Worm (Caenorhabditis elegans): ENCODE data around the gene moc-5.

moc-5 gene

DNA sequence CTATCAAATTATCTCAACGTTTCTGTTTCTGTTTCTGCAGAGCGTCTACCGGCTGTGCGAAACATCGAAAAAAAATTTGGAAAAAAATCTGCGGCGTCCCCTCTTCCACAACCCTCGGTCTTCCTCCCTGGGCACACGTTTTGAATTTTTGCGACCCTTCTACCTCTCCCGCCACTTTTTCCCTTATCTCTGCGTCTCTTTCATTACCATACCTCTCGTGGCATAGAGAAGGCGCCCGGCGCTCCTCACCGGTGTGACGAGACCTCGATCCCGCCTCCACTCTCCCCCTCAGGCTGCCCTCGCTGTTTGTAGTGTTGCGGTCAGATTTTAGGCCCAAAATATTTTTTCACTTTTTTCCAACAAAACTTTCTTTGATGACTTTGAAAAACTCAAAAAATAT, 13.4 kb downstream of the moc-5 start:
- TF ChIP-seq unc-62 (GFP tag; optimal IDR thresholded peaks at IDR 0.05): no peak

DNA sequence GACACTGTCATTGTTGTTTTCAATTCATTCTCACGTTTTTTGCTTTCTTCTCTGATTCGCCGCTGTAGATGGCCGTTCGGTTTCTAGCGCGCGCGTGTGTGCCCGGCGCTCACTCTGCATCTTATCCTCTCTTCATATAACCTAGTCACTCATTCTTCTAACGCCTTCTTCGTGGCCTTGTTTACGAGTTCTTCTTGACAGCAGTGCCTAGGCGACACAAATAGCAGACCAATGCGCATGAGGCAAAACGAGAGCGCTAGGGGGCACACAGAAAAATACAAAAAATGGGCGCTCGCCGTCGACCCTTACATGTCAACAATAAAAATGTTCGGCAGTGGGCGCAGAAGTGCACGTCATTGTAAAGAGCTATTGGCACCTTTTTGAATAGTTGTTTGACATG, 14.7 kb downstream of the moc-5 start:
- no peak for TF ChIP-seq unc-62 (GFP tag; optimal IDR thresholded peaks at IDR 0.05)

DNA sequence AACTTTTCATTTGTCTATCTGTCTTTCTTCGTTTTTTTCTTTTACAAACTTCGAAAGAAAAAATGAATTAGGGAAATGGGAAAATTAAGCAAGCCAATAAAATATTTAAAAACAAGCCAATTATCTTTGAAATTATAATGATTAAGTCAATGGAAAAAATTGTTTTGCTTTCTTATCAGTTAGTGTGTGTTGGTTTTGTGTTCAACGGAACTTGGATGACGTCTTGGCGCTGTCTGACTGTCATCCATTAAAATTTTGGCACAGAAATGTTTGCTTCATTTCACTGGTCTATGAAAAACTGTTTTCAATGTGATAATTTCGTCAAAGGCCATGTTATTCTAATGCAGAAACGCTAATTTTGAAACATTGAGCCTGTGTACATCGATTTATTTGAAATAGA, 15.3 kb downstream of the moc-5 start:
- no peak for TF ChIP-seq unc-62 (GFP tag; optimal IDR thresholded peaks at IDR 0.05)

DNA sequence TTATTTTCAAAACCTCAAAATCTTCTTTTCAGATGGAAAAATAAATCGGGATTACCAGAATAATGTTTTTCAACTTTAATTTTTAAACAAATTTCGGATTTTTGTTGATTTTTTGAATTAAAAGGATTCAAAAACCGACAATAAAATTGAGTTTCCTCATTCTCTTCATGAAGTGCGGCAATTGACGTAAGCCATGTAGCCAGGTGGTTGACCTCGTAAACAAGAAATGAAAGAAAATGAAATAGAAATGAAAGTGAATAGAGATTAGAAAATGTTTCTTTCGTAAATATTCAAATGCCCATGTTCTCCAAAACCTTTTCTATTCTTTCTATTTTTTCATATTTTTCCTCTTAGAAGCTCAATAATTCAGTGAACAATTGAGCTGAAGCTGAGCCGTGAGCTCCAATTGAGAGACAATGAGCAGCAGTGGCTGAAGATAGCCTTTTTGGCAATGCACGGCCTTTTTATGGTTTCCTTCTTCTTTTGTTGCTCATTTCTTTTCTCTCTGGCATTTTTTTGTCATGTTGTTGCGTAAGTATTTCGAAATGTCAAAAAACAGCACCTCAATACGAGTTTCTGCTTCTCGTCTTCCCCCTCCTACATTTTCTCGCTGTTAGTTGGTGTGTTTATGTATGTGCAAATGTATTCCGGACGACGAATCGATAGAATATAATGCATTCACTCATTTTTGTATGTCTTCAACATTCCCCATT, 16.0 kb downstream of the moc-5 start:
- no peak for TF ChIP-seq unc-62 (GFP tag; optimal IDR thresholded peaks at IDR 0.05)

ce11 chrX:9548890-9549289, 16.9 kb downstream of the moc-5 start:
- TF ChIP-seq unc-62 (GFP tag; optimal IDR thresholded peaks at IDR 0.05): no peak

DNA sequence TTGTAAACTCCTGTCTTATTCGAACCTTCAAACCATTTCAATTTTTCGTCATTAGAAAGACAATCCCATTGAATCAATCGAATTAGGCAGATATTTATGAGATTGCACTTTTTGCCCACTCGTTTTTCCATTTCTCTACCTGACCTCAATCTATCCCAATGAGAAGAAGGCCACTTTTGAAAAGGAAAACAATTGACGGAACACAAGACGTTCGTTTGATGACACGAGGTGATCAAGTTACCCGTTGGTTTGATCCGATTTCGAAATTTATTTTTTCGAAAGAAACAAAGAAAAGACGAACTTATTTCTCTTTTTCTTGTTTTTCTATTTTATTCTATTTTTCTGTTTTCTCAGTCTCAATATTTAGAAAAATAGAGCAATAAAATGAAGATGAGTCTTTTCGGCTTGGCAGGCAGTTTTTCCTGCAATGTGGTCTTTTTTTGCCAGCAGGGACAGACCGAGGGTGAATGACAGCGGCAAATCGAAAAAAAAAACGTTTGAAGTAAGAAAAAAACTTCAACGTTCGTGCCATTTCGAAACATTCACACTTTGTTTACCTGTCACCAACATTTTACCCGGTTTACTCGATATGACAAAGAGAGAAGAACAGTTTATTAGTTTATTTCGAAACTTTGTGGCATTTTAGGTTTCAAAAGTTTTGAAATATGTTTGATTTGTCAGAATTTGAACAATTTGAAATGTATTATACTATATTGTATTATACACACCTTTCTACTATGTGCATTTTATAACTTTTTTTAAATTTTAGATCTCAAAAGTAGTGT, 17.6 kb downstream of the moc-5 start:
- no peak for TF ChIP-seq unc-62 (GFP tag; optimal IDR thresholded peaks at IDR 0.05)

- TF ChIP-seq unc-62 (GFP tag; optimal IDR thresholded peaks at IDR 0.05): peak; percentile 8
These were observed 18.5 kb downstream of the moc-5 start for ce11 chrX:9547264-9547751.

ce11 chrX:9546640-9547039, 19.1 kb downstream of the moc-5 start:
- TF ChIP-seq unc-62 (GFP tag; optimal IDR thresholded peaks at IDR 0.05): no peak

DNA sequence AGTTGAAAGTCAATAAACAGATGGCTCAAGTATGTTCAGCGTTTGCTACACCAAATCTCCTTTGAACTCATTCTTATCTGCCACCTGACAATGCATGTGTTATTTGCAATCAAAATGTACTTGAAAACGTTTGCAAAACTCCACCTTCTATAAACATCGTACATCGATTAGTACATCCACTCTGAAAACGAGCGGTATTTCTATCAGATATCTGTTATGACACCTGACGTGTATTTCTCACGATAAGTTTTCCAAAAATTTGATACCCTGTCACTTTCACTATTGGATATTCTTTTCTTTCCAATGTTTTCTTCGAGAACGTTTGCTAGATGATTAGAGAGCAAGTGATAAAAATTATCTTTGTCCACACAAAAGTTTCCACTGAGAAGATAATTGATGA, 21.4 kb downstream of the moc-5 start:
- no peak for TF ChIP-seq unc-62 (GFP tag; optimal IDR thresholded peaks at IDR 0.05)

DNA sequence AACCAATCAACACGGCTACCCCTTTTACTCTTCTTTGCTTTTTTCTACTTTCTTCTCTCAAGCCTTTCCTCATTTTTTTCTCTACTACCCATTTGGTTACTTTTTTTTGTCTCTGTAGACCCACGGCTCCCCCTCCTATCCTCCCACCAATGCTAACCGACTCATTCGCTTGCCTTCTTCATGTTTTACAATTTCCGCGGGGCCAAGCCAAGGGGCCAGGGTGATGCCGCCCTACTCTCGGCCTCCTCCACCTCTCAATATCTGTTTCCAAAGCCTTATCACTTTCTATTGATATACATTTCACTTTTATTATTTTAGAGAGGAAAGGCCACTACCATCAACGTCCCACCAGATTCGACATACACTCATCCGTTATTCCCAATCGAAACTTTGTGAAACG, 22.4 kb downstream of the moc-5 start, which contains the start of gene F49E2.5:
Gene F49E2.5 (plus strand): TSS at position 301 of the 400 bp plus-strand sequence.
- TF ChIP-seq unc-62 (GFP tag; optimal IDR thresholded peaks at IDR 0.05): no peak

DNA sequence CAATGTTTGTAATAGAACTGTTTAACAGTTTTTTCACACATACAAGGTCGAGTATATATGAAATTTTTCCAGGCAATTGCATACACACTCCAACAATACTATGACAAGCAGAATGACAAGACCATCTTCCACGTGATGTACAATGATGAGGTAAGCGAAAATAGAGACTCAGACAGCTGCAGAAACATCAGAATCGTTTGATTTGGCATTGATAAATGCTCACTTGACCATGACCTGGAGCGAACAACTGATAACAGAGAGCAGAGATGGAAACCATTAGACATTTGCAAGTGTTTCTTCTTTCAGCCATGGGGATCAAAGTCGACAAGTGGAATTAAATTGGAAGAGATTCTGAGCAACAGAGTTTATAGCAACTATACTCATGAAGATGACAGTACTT, 25.3 kb downstream of the moc-5 start:
- no peak for TF ChIP-seq unc-62 (GFP tag; optimal IDR thresholded peaks at IDR 0.05)

ce11 chrX:9539294-9540030, 26.3 kb downstream of the moc-5 start, which contains the start of gene nuc-1:
Gene nuc-1, plus strand, starts transcription at chrX:9539905.
- no peak for TF ChIP-seq unc-62 (GFP tag; optimal IDR thresholded peaks at IDR 0.05)

ce11 chrX:9537538-9538172, 28.1 kb downstream of the moc-5 start:
- no peak for TF ChIP-seq unc-62 (GFP tag; optimal IDR thresholded peaks at IDR 0.05)

- no peak for TF ChIP-seq unc-62 (GFP tag; optimal IDR thresholded peaks at IDR 0.05)
These were observed 29.1 kb downstream of the moc-5 start, which contains the start of gene C07B5.8 for ce11 chrX:9536665-9537064. Gene C07B5.8, minus strand, starts transcription at chrX:9536765.

ce11 chrX:9536008-9536407, 29.8 kb downstream of the moc-5 start:
- no peak for TF ChIP-seq unc-62 (GFP tag; optimal IDR thresholded peaks at IDR 0.05)

DNA sequence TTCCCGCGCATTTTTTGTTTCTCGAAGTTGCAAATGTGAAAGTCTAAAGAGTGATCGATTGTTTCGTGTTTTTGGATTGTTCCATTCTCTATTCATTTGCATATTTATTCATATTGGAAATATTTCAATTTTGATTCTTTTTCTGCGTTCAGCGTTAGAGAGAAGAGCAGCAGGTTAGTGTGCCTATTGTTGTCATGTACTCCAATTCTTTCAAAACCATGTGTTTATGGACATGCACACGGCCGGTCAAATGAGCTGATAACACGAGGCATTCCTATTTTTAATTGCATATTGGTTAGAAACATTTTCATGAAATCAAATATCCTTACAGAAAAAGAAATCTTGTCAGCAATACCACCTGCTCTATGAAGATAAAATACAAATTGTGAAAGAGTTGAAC, 34.1 kb downstream of the moc-5 start:
- no peak for TF ChIP-seq unc-62 (GFP tag; optimal IDR thresholded peaks at IDR 0.05)

Data from whole organism, dauer.